Fruit fly (Drosophila melanogaster): ENCODE measurements around the gene CG7208.

dm6 chr3R:18144853-18145252 lies 40.7 kb downstream of the CG7208 start:
- TF ChIP-seq h (optimal IDR thresholded peaks at IDR 0.05), result no peak
- no peak for TF ChIP-seq insv (optimal IDR thresholded peaks at IDR 0.05)
- TF ChIP-seq ttk (optimal IDR thresholded peaks at IDR 0.05), result no peak
- TF ChIP-seq Myc (optimal IDR thresholded peaks at IDR 0.05), result no peak
